Fruit fly (Drosophila melanogaster): ENCODE results near the gene CG31495.

CG31495 gene

dm6 chr3R:13793105-13793978 lies 46.4 kb downstream of the CG31495 start:
- TF ChIP-seq CTCF (optimal IDR thresholded peaks at IDR 0.05): no peak

dm6 chr3R:13790820-13791219 lies 48.9 kb downstream of the CG31495 start:
- TF ChIP-seq CG8478 (optimal IDR thresholded peaks at IDR 0.05) (no peak), CTCF (optimal IDR thresholded peaks at IDR 0.05) (no peak)

dm6 chr3R:13789617-13790277 lies 50.0 kb downstream of the CG31495 start:
- no peak for TF ChIP-seq CG8478 (optimal IDR thresholded peaks at IDR 0.05)
- no peak for TF ChIP-seq CTCF (optimal IDR thresholded peaks at IDR 0.05)

- TF ChIP-seq CTCF (optimal IDR thresholded peaks at IDR 0.05) (no peak), CG8478 (optimal IDR thresholded peaks at IDR 0.05) (no peak)
Observed at dm6 chr3R:13788672-13789071, 51.1 kb downstream of the CG31495 start.
